Worm (Caenorhabditis elegans) whole organism, young adult: ENCODE measurements around the gene pph-4.2.

Experiments used
- B0019.2 ChIP-seq: fragments of 200-800 bp; sonication (Bioruptor generic); conservative IDR thresholded peaks from 2 replicates; pipeline ENCODE4 v1.3.6; 2022; ENCODE audit warnings: missing genetic modification reagents, missing genetic modification characterization, missing compliant biosample characterization
- B0261.1 ChIP-seq: sonication (generic microtip); optimal IDR thresholded peaks from 2 replicates; lab custom pipeline; 2016; ENCODE audit warnings: mild to moderate bottlenecking, missing genetic modification characterization, moderate library complexity, missing compliant biosample characterization
- B0336.3 ChIP-seq: fragments of 200-800 bp; sonication (Bioruptor generic); IDR thresholded peaks from 2 replicates; pipeline ENCODE4 v1.3.6; 2022; ENCODE audit warnings: missing genetic modification characterization, missing compliant biosample characterization
- C06A6.2 ChIP-seq: fragments of 200-800 bp; sonication (Bioruptor generic); conservative IDR thresholded peaks from 2 replicates; pipeline ENCODE4 v1.3.6; 2022; ENCODE audit warnings: missing genetic modification characterization, missing compliant biosample characterization
- D2030.7 ChIP-seq: fragments of 200-800 bp; sonication (Bioruptor generic); IDR thresholded peaks from 2 replicates; pipeline ENCODE4 v1.3.6; 2022; ENCODE audit warnings: missing genetic modification reagents, missing genetic modification characterization, missing compliant biosample characterization
- F33H1.4 ChIP-seq: fragments of 200-800 bp; sonication (Bioruptor generic); IDR thresholded peaks from 2 replicates; pipeline ENCODE4 v1.3.6; 2022; ENCODE audit warnings: missing genetic modification reagents, missing genetic modification characterization, missing compliant biosample characterization
- Y53F4B.3 ChIP-seq: fragments of 200-800 bp; sonication (Bioruptor generic); IDR thresholded peaks from 2 replicates; pipeline ENCODE4 v1.3.6; 2022; ENCODE audit warnings: missing genetic modification reagents, missing genetic modification characterization, missing compliant biosample characterization
- Y53G8AR.9 ChIP-seq: fragments of 200-800 bp; sonication (Bioruptor generic); conservative IDR thresholded peaks from 2 replicates; pipeline ENCODE4 v1.3.6; 2022; ENCODE audit warnings: missing genetic modification reagents, missing genetic modification characterization, missing compliant biosample characterization
- Y79H2A.3 ChIP-seq: fragments of 200-800 bp; sonication (Bioruptor generic); conservative IDR thresholded peaks from 2 replicates; pipeline ENCODE4 v1.3.6; 2022; ENCODE audit warnings: missing genetic modification reagents, missing genetic modification characterization, missing compliant biosample characterization
- ZK185.1 ChIP-seq: sonication (generic microtip); optimal IDR thresholded peaks from 2 replicates; lab custom pipeline; 2016; ENCODE audit warnings: mild to moderate bottlenecking, missing genetic modification characterization, missing compliant biosample characterization; ENCODE audit not compliant: poor library complexity, severe bottlenecking
- atf-7 ChIP-seq: sonication (generic microtip); optimal IDR thresholded peaks from 2 replicates; lab custom pipeline; 2017; ENCODE audit warnings: mild to moderate bottlenecking, missing genetic modification characterization, missing compliant biosample characterization
- athp-1 ChIP-seq: sonication (generic microtip); optimal IDR thresholded peaks from 2 replicates; lab custom pipeline; 2017; ENCODE audit warnings: mild to moderate bottlenecking, missing genetic modification characterization, missing compliant biosample characterization
- ceh-91 ChIP-seq: fragments of 200-800 bp; sonication (Bioruptor generic); IDR thresholded peaks from 2 replicates; pipeline ENCODE4 v1.3.6; 2022; ENCODE audit warnings: missing genetic modification reagents, missing genetic modification characterization, missing compliant biosample characterization
- chd-7 ChIP-seq: sonication (generic microtip); optimal IDR thresholded peaks from 2 replicates; lab custom pipeline; 2016; ENCODE audit warnings: mild to moderate bottlenecking, missing genetic modification characterization, moderate library complexity, missing compliant biosample characterization
- dox-1 ChIP-seq: fragments of 200-800 bp; sonication (Bioruptor generic); IDR thresholded peaks from 2 replicates; pipeline ENCODE4 v1.3.6; 2022; ENCODE audit warnings: missing genetic modification reagents, missing genetic modification characterization, missing compliant biosample characterization
- dpl-1 ChIP-seq: fragments of 150-350 bp; optimal IDR thresholded peaks from 2 replicates; lab custom pipeline; 2014; ENCODE audit warnings: missing biosample characterization, missing genetic modification reagents, missing genetic modification characterization
- efl-1 ChIP-seq: fragments of 150-350 bp; optimal IDR thresholded peaks from 2 replicates; lab custom pipeline; 2014; ENCODE audit warnings: missing biosample characterization, missing genetic modification reagents, missing genetic modification characterization
- ekl-4 ChIP-seq: fragments of 200-800 bp; sonication (Bioruptor generic); IDR thresholded peaks from 2 replicates; pipeline ENCODE4 v1.3.6; 2022; ENCODE audit warnings: missing genetic modification reagents, missing genetic modification characterization, missing compliant biosample characterization
- him-1 ChIP-seq: sonication (generic microtip); optimal IDR thresholded peaks from 2 replicates; lab custom pipeline; 2016; ENCODE audit warnings: missing genotype, missing genetic modification reagents, missing genetic modification characterization, missing compliant biosample characterization
- hrde-1 ChIP-seq: sonication (generic microtip); optimal IDR thresholded peaks from 2 replicates; lab custom pipeline; 2016; ENCODE audit warnings: missing genetic modification characterization, mild to moderate bottlenecking, missing compliant biosample characterization, moderate library complexity, missing genotype, missing genetic modification reagents, borderline replicate concordance
- hsf-1 ChIP-seq: fragments of 200-800 bp; sonication (Bioruptor generic); IDR thresholded peaks from 2 replicates; pipeline ENCODE4 v1.3.6; 2022; ENCODE audit warnings: missing genetic modification reagents, missing genetic modification characterization, missing compliant biosample characterization
- lin-26 ChIP-seq: fragments of 200-800 bp; sonication (Bioruptor generic); IDR thresholded peaks from 2 replicates; pipeline ENCODE4 v1.3.6; 2022; ENCODE audit warnings: missing genetic modification reagents, missing genetic modification characterization, missing compliant biosample characterization
- lin-54 ChIP-seq: fragments of 200-800 bp; sonication (Bioruptor generic); optimal IDR thresholded peaks from 2 replicates; lab custom pipeline; 2018; ENCODE audit warnings: mild to moderate bottlenecking, missing genetic modification characterization, missing compliant biosample characterization
- lir-1 ChIP-seq: fragments of 200-800 bp; sonication (Bioruptor generic); conservative IDR thresholded peaks from 2 replicates; pipeline ENCODE4 v1.3.6; 2022; ENCODE audit warnings: missing genetic modification reagents, missing genetic modification characterization, missing compliant biosample characterization
- lsl-1 ChIP-seq: fragments of 200-800 bp; sonication (Bioruptor generic); optimal IDR thresholded peaks from 2 replicates; lab custom pipeline; 2018; ENCODE audit warnings: mild to moderate bottlenecking, missing genetic modification characterization, moderate library complexity, missing compliant biosample characterization
- madf-3 ChIP-seq: fragments of 200-800 bp; sonication (Bioruptor generic); IDR thresholded peaks from 2 replicates; pipeline ENCODE4 v1.3.6; 2022; ENCODE audit warnings: missing genetic modification reagents, missing genetic modification characterization, missing compliant biosample characterization
- madf-6 ChIP-seq: fragments of 200-800 bp; sonication (Bioruptor generic); IDR thresholded peaks from 2 replicates; pipeline ENCODE4 v1.3.6; 2022; ENCODE audit warnings: missing genetic modification reagents, missing genetic modification characterization, missing compliant biosample characterization
- madf-8 ChIP-seq: fragments of 200-800 bp; sonication (Bioruptor generic); conservative IDR thresholded peaks from 2 replicates; pipeline ENCODE4 v1.3.6; 2022; ENCODE audit warnings: missing genetic modification reagents, missing genetic modification characterization, missing compliant biosample characterization
- mcd-1 ChIP-seq: fragments of 200-800 bp; sonication (Bioruptor generic); IDR thresholded peaks from 2 replicates; pipeline ENCODE4 v1.3.6; 2022; ENCODE audit warnings: missing genetic modification reagents, missing genetic modification characterization, missing compliant biosample characterization
- nhr-120 ChIP-seq: fragments of 200-800 bp; sonication (Bioruptor generic); IDR thresholded peaks from 2 replicates; pipeline ENCODE4 v1.3.6; 2022; ENCODE audit warnings: missing genetic modification characterization, missing compliant biosample characterization
- pha-4 ChIP-seq: fragments of 150-350 bp; sonication (generic microtip); optimal IDR thresholded peaks from 2 replicates; lab custom pipeline; 2014; ENCODE audit warnings: missing biosample characterization, missing genetic modification reagents, missing genetic modification characterization
- repo-1 ChIP-seq: sonication (generic microtip); optimal IDR thresholded peaks from 2 replicates; lab custom pipeline; 2017; ENCODE audit warnings: mild to moderate bottlenecking, missing genetic modification characterization, missing compliant biosample characterization
- rpc-1 ChIP-seq, 2 experiments: fragments of 150-350 bp in 1 of 2; sonication (generic microtip) in 1 of 2; optimal IDR thresholded peaks; 2 replicates each; lab custom pipeline; 2014 to 2018; ENCODE audit warnings: missing biosample characterization in 1 of 2, missing genetic modification characterization in 1 of 2, missing genetic modification reagents in 1 of 2, missing genotype in 1 of 2
- snpc-1.1 ChIP-seq: sonication (generic microtip); optimal IDR thresholded peaks from 2 replicates; lab custom pipeline; 2017; ENCODE audit warnings: missing genetic modification characterization, mild to moderate bottlenecking, missing compliant biosample characterization, antibody characterized with exemption, moderate library complexity, missing genotype, missing genetic modification reagents; ENCODE audit not compliant: insufficient read depth
- sptf-2 ChIP-seq: fragments of 200-800 bp; sonication (Bioruptor generic); optimal IDR thresholded peaks from 2 replicates; lab custom pipeline; 2018; ENCODE audit warnings: mild to moderate bottlenecking, missing genetic modification characterization, missing compliant biosample characterization
- tlf-1 ChIP-seq: fragments of 200-800 bp; sonication (Bioruptor generic); optimal IDR thresholded peaks from 2 replicates; lab custom pipeline; 2018; ENCODE audit warnings: mild to moderate bottlenecking, missing genetic modification characterization, missing compliant biosample characterization
- xnd-1 ChIP-seq: sonication (generic microtip); optimal IDR thresholded peaks from 2 replicates; lab custom pipeline; 2016; ENCODE audit warnings: missing genotype, missing genetic modification reagents, missing genetic modification characterization, missing compliant biosample characterization
- ztf-26 ChIP-seq: sonication (generic microtip); optimal IDR thresholded peaks from 2 replicates; lab custom pipeline; 2017; ENCODE audit warnings: missing genetic modification characterization, missing compliant biosample characterization

pph-4.2 gene

DNA sequence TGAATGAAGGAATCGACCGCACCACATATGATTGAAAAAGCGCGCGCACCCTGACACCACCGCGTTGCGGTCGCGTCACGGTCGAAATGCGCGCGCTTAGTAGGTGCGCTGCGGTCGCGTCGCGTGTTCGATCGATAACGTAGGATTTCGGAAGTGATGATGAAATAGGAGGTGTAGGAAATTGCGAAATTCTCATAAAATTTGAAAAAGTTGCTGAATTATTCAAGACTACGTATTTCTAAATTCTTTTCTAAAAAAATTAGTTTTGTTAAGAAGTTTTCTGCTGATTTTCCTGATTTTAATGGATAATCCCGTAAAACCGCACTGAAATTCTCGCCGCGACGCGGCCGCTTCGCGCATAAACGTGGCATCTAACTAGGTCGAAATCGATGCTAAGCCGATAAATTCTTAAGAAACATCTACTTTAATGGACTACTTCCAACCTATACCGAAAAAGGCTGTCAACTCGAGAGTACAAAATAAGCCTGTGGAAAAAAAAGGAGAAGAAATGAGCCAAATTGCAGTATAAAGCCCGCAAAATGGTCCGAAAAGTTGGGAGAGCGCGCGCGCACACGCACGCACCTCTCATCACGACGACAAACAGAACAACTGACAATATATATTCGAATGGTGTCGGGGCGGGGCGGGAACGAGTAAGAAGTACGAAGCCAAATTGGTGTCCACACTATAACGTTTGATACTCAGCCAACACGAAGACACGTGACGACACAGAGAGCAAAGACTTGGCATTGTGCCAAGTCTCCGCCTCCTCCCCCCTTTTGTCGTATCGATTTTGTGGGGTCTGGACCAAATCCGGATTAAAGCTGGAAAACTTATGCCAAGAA is 8.4 kb downstream of the pph-4.2 start, which contains the start of gene his-72 (continued):
- TF ChIP-seq dox-1 (GFP tag; lab: Robert Waterston, UW) = 0 out of 2 replicates have a peak, but pooled peaks have one; percentile 38
- TF ChIP-seq rpc-1 (optimal IDR thresholded peaks at IDR 0.05; lab: Kevin White, UChicago) = no peak
- TF ChIP-seq rpc-1 (tag; optimal IDR thresholded peaks at IDR 0.05; lab: Kevin White, UChicago) = no peak
- peak; percentile 31; the same call in 1 of the 2 replicates for TF ChIP-seq lin-26
- TF ChIP-seq ztf-26 = no peak
- TF ChIP-seq repo-1 (tag; lab: Kevin White, UChicago) = no peak
- TF ChIP-seq athp-1 (tag; lab: Kevin White, UChicago) = no peak
- TF ChIP-seq snpc-1.1 (tag; lab: Kevin White, UChicago) = no peak
- TF ChIP-seq madf-3 (GFP tag; lab: Robert Waterston, UW) = peak; percentile 95
- TF ChIP-seq pha-4 (tag; lab: Kevin White, UChicago) = no peak
- TF ChIP-seq xnd-1 (tag; lab: Kevin White, UChicago) = no peak
- no peak for TF ChIP-seq lsl-1

ce11 chrIII:12367891-12368290 is 9.2 kb downstream of the pph-4.2 start:
- TF ChIP-seq nhr-120 (GFP tag; lab: Robert Waterston, UW) = no peak
- 0 out of 2 replicates have a peak, but pooled peaks have one; percentile 31 for TF ChIP-seq ekl-4
- no peak for TF ChIP-seq Y79H2A.3
- TF ChIP-seq, all 124 proteins: peak for 1

- peak; percentile 42 for TF ChIP-seq athp-1 (tag; lab: Kevin White, UChicago)
- peak; percentile 12; the same call in 1 of the 2 replicates for TF ChIP-seq mcd-1
- TF ChIP-seq ceh-91 (GFP tag; lab: Robert Waterston, UW) = peak; percentile 79
- peak; percentile 78 for TF ChIP-seq xnd-1 (tag; lab: Kevin White, UChicago)
- 0 out of 2 replicates have a peak, but pooled peaks have one; percentile 14 for TF ChIP-seq hsf-1 (GFP tag; lab: Robert Waterston, UW)
- no peak for TF ChIP-seq atf-7
- no peak for TF ChIP-seq Y53F4B.3 (GFP tag; lab: Robert Waterston, UW)
- peak; percentile 29 for TF ChIP-seq him-1 (tag; lab: Kevin White, UChicago)
- TF ChIP-seq sptf-2 = no peak
- TF ChIP-seq C06A6.2 (GFP tag; lab: Robert Waterston, UW) = no peak
- TF ChIP-seq madf-8 (GFP tag; lab: Robert Waterston, UW) = peak; percentile 79
- 0 out of 2 replicates have a peak, but pooled peaks have one; percentile 46 for TF ChIP-seq Y53G8AR.9 (GFP tag; lab: Robert Waterston, UW)
- TF ChIP-seq dpl-1 = peak; percentile 25
- peak; percentile 44; the same call in 1 of the 2 replicates for TF ChIP-seq D2030.7 (GFP tag; lab: Robert Waterston, UW)
- TF ChIP-seq hrde-1 = peak; percentile 35
- peak; percentile 32 for TF ChIP-seq lin-54 (GFP tag; lab: Kevin White, UChicago)
- peak; percentile 86 for TF ChIP-seq lsl-1
- no peak for TF ChIP-seq B0261.1
- 0 out of 2 replicates have a peak, but pooled peaks have one; percentile 17 for TF ChIP-seq B0019.2 (GFP tag; lab: Robert Waterston, UW)
- TF ChIP-seq B0336.3 (GFP tag; lab: Robert Waterston, UW) = no peak
- peak; percentile 35 for TF ChIP-seq ZK185.1 (tag; lab: Kevin White, UChicago)
- peak; percentile 90 for TF ChIP-seq madf-6 (GFP tag; lab: Robert Waterston, UW)
- TF ChIP-seq F33H1.4 (GFP tag; lab: Robert Waterston, UW) = peak; percentile 66
- TF ChIP-seq efl-1 (GFP tag; lab: Kevin White, UChicago) = peak; percentile 86
- no peak for TF ChIP-seq lir-1
- TF ChIP-seq madf-3 (GFP tag; lab: Robert Waterston, UW) = 0 out of 2 replicates have a peak, but pooled peaks have one; percentile 46
- TF ChIP-seq chd-7 = no peak
- no peak for TF ChIP-seq lin-26
- TF ChIP-seq tlf-1 (GFP tag; lab: Kevin White, UChicago) = peak; percentile 5
- TF ChIP-seq, all 124 proteins: peak for 20
These were observed 10.0 kb downstream of the pph-4.2 start, which contains the start of gene Y75B8A.33 for ce11 chrIII:12366989-12367557. TSS of gene Y75B8A.33 (minus strand) at chrIII:12367373.
